Fruit fly (Drosophila melanogaster): ENCODE data around the gene tomboy20.

Gene tomboy20

dm6 chr3R:10688835-10689234, 46.9 kb downstream of the tomboy20 start (continued):
- TF ChIP-seq CG6654 (GFP tag; optimal IDR thresholded peaks at IDR 0.05): no peak
- TF ChIP-seq Mrtf (GFP tag; IDR thresholded peaks at IDR 0.05): peak; percentile 42; the same call in 1 of the 3 replicates
- TF ChIP-seq Nf-YC (tag; optimal IDR thresholded peaks at IDR 0.05): no peak
- peak; percentile 21 for TF ChIP-seq tio (GFP tag; optimal IDR thresholded peaks at IDR 0.05)
- TF ChIP-seq Rfx (GFP tag; IDR thresholded peaks at IDR 0.05): peak; percentile 88
- 0 out of 2 replicates have a peak, but pooled peaks have one; percentile 51 for TF ChIP-seq CG14014 (GFP tag; IDR thresholded peaks at IDR 0.05)
- peak; percentile 42 for TF ChIP-seq HHEX (GFP tag; optimal IDR thresholded peaks at IDR 0.05)
- peak; percentile 6 for TF ChIP-seq CG14710 (tag; optimal IDR thresholded peaks at IDR 0.05)
- TF ChIP-seq Meics (GFP tag; optimal IDR thresholded peaks at IDR 0.05): peak; percentile 72
- no peak for TF ChIP-seq schlank (tag; optimal IDR thresholded peaks at IDR 0.05)
- TF ChIP-seq Max (GFP tag; optimal IDR thresholded peaks at IDR 0.05): no peak
- peak; percentile 44; the same call in 1 of the 2 replicates for TF ChIP-seq CG31441 (GFP tag; IDR thresholded peaks at IDR 0.05)
- no peak for TF ChIP-seq CG6175 (GFP tag; IDR thresholded peaks at IDR 0.05)
- TF ChIP-seq HmgZ (tag; optimal IDR thresholded peaks at IDR 0.05): peak; percentile 28
- TF ChIP-seq ftz-f1 (GFP tag; optimal IDR thresholded peaks at IDR 0.05): no peak
- no peak for TF ChIP-seq amos (GFP tag; IDR thresholded peaks at IDR 0.05; ENCODE audit: partially characterized antibody)
- peak; percentile 62 for TF ChIP-seq unpg (GFP tag; optimal IDR thresholded peaks at IDR 0.05)
- peak; percentile 59 for TF ChIP-seq sens (GFP tag)
- peak; percentile 32 for TF ChIP-seq CG13775 (GFP tag; optimal IDR thresholded peaks at IDR 0.05)
- TF ChIP-seq CG8765 (GFP tag; IDR thresholded peaks at IDR 0.05): 0 out of 2 replicates have a peak, but pooled peaks have one; percentile 24
- TF ChIP-seq Vsx1 (GFP tag; optimal IDR thresholded peaks at IDR 0.05): peak; percentile 48
- TF ChIP-seq CG10209 (GFP tag; optimal IDR thresholded peaks at IDR 0.05): peak; percentile 4
- TF ChIP-seq D19A (tag; optimal IDR thresholded peaks at IDR 0.05): peak; percentile 21
- TF ChIP-seq CG9727 (GFP tag; optimal IDR thresholded peaks at IDR 0.05): peak; percentile 51
- TF ChIP-seq cas (GFP tag; IDR thresholded peaks at IDR 0.05): peak; percentile 43; the same call in 1 of the 2 replicates

DNA sequence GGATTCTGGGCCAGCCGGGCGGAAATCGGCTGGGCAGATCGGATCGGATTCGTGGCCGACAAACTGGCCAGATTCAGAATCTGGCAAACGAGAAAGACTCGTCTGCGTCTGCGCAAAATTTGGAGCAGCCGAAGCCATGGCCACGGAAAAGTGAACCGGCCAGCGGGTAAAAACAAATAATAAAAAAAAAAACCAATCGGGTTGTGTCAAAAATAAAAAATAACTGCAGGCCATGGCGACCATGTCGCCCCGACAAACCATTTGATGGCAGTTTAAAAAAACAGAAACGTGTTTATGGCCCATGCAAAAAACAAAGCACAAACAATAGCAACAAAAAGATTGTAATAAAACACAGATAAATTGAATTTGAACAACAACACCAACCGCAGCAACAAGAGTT, 47.6 kb downstream of the tomboy20 start:
- TF ChIP-seq CG7357 (GFP tag; IDR thresholded peaks at IDR 0.05) (no peak), NC2β (GFP tag; optimal IDR thresholded peaks at IDR 0.05) (no peak), chinmo (GFP tag; IDR thresholded peaks at IDR 0.05; ENCODE audit: partially characterized antibody) (0 out of 4 replicates have a peak, but pooled peaks have one; percentile 42)

- TF ChIP-seq HLH4C (GFP tag; IDR thresholded peaks at IDR 0.05; ENCODE audit: partially characterized antibody) (no peak), Hr78 (GFP tag; optimal IDR thresholded peaks at IDR 0.05) (peak in 1 of 2 experiments; percentile 38), vvl (GFP tag; IDR thresholded peaks at IDR 0.05) (peak; percentile 77), salm (tag; optimal IDR thresholded peaks at IDR 0.05) (peak; percentile 2), oc (tag; optimal IDR thresholded peaks at IDR 0.05) (peak; percentile 72), dm (GFP tag; optimal IDR thresholded peaks at IDR 0.05) (no peak)
These were observed 48.4 kb downstream of the tomboy20 start for dm6 chr3R:10687312-10687711.

- TF ChIP-seq CG2678 (tag; optimal IDR thresholded peaks at IDR 0.05) (no peak), tll (GFP tag; optimal IDR thresholded peaks at IDR 0.05) (no peak), cad (GFP tag; optimal IDR thresholded peaks at IDR 0.05) (no peak), Sox100B (GFP tag; optimal IDR thresholded peaks at IDR 0.05) (no peak), CG10959 (GFP tag; IDR thresholded peaks at IDR 0.05) (no peak), Jarid2 (GFP tag; optimal IDR thresholded peaks at IDR 0.05) (peak; percentile 53), danr (GFP tag; IDR thresholded peaks at IDR 0.05) (no peak), esg (GFP tag; conservative IDR thresholded peaks at IDR 0.05) (no peak), trh (GFP tag; optimal IDR thresholded peaks at IDR 0.05) (no peak), Trl (optimal IDR thresholded peaks at IDR 0.05) (peak; percentile 2 to 37), Trl (GFP tag; optimal IDR thresholded peaks at IDR 0.05) (no peak), Dip2 (GFP tag; IDR thresholded peaks at IDR 0.05) (no peak), CG1603 (tag; optimal IDR thresholded peaks at IDR 0.05) (no peak), schlank (tag; optimal IDR thresholded peaks at IDR 0.05) (no peak)
These were observed 49.3 kb downstream of the tomboy20 start, which contains the start of gene Skel for dm6 chr3R:10686307-10687094. Gene Skel, plus strand, starts transcription at chr3R:10686943.

Measured in whole organism, embryonic.